Worm (Caenorhabditis elegans): ENCODE measurements around the gene F19C7.3.

Gene F19C7.3

DNA sequence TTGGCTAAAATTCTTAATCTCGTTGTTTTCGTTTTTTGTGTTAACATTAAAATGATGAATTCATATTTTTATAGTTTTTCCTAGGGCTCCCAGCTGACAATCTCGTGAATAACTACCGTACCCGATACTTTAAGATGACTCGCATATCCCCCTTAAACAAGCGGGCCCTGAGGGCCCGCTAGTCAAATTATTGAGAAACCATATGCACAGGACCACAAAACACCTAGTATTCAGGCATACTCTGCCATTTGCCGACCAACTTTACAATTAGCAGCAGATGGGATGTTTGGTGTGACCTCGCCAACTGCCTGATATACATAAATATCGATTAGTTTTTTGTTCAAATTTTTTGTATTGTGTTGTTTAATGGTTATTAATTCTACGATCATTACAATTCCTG, at the start of gene F19C7.3:
F19C7.3 (plus strand) TSS at position 301 of the 400 bp plus-strand sequence.
- TF ChIP-seq lin-35 (GFP tag; optimal IDR thresholded peaks at IDR 0.05) (no peak), ceh-40 (GFP tag; IDR thresholded peaks at IDR 0.05) (no peak), F55B11.4 (tag; optimal IDR thresholded peaks at IDR 0.05; ENCODE audit: borderline replicate concordance, insufficient read depth) (no peak), fkh-3 (tag; optimal IDR thresholded peaks at IDR 0.05) (no peak), ztf-25 (GFP tag; IDR thresholded peaks at IDR 0.05) (no peak), hmg-20 (GFP tag; IDR thresholded peaks at IDR 0.05) (no peak), rec-8 (tag; optimal IDR thresholded peaks at IDR 0.05) (no peak), athp-1 (tag; optimal IDR thresholded peaks at IDR 0.05) (no peak), Y56A3A.18 (GFP tag; IDR thresholded peaks at IDR 0.05) (no peak)

DNA sequence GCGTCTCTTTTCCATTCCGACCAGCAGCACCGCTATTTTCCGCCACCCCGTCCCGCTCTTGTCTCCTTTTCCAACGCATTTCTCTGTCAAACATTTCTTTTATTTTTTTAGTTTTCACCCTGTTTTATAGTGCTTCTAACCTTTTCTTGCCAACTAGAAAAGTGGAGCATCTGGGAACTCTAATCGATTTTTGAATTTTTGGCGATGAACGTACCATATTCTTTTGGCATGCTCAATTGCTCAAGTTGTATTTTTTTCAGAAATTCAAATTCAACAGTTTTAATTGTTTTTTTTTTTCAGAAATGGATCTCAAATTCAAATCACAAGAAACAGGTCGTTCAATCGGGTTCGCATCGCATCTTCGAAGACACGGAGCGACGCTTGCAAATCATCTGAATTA, 48.7 kb upstream of the F19C7.3 start, which contains the start of gene ZK185.1:
ZK185.1 (plus strand) TSS at position 301 of the 400 bp plus-strand sequence.
- TF ChIP-seq zfh-2 (GFP tag; conservative IDR thresholded peaks at IDR 0.05) (0 out of 2 replicates have a peak, but pooled peaks have one; percentile 12), mcd-1 (GFP tag; IDR thresholded peaks at IDR 0.05) (no peak)

DNA sequence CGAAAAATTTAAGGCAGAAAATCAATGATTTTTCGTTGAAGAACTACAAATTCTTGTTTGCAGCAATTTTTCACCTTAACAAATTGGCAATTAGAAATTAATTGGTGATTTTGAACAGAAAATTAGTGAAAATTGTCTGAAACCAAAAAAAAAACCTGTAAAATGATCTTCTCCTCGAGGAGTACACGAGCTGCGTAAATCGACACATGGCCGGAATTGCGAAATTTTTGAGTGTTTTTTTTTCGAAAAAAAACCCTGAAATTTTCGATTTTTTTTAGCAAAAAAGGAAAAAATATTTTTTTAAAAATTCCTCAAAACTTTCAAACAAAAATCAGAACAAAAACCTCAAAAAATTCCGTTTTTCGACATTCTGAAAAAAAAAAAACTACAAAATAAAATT, 45.4 kb upstream of the F19C7.3 start:
- TF ChIP-seq ceh-58 (GFP tag; IDR thresholded peaks at IDR 0.05) (no peak), cebp-1 (GFP tag; IDR thresholded peaks at IDR 0.05) (no peak), cebp-1 (tag; optimal IDR thresholded peaks at IDR 0.05) (peak; percentile 67)

DNA sequence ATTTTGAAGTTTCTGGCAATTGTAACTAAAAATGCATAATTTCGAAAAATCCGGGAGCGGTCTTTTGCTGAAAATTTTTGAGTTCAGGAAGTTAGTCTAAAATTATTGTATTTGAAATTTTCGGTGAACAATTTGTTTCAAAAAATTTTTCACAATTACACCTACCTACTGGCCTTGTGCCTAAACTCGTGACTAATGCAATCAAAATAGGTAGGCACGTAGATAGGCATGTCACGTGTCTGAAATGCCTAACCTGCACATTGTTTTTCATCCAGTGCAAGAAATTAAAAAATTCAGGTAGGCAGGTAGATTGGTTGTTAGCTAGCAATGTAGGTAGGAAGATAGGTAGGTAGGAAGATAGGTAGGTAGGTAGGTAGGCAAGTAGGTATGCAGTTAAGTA, 39.8 kb upstream of the F19C7.3 start:
- no peak for TF ChIP-seq B0035.1 (tag; optimal IDR thresholded peaks at IDR 0.05)
- TF ChIP-seq lir-1 (GFP tag; conservative IDR thresholded peaks at IDR 0.05), result no peak
- no peak for TF ChIP-seq C06A6.2 (GFP tag; conservative IDR thresholded peaks at IDR 0.05)
- no peak for TF ChIP-seq Y53F4B.3 (GFP tag; IDR thresholded peaks at IDR 0.05)
- TF ChIP-seq lag-1 (GFP tag; IDR thresholded peaks at IDR 0.05), result no peak
- TF ChIP-seq ztf-22 (GFP tag; optimal IDR thresholded peaks at IDR 0.05), result no peak
- no peak for TF ChIP-seq unc-62 (GFP tag; optimal IDR thresholded peaks at IDR 0.05)
- no peak for TF ChIP-seq snpc-1.1 (tag; optimal IDR thresholded peaks at IDR 0.05; ENCODE audit: insufficient read depth)
- TF ChIP-seq F39B2.1 (GFP tag; IDR thresholded peaks at IDR 0.05), result no peak
- no peak for TF ChIP-seq C17E4.6 (GFP tag; IDR thresholded peaks at IDR 0.05)
- TF ChIP-seq nhr-80 (tag; optimal IDR thresholded peaks at IDR 0.05), result no peak
- TF ChIP-seq repo-1 (tag; optimal IDR thresholded peaks at IDR 0.05), result no peak
- TF ChIP-seq sptf-2 (GFP tag; optimal IDR thresholded peaks at IDR 0.05), result no peak
- TF ChIP-seq somi-1 (GFP tag; optimal IDR thresholded peaks at IDR 0.05), result no peak

DNA sequence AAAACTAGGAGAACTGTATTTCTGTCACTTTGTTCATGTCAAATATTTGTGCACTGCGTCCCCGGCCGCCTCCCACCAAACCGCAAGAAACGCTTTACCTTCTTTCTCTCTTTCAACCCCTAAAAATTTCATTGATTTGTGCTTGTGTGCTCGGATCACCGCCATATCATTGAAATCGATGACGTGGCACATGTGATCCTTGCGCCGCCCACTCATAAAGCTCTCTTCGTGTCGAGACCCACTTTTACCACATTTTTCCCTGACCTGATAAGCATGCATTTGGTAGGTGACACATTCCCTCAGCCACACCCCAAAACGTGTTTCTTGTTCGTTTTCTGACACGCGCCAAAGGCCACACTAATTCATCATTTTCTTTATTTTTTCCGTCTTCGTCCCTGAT, 39.2 kb upstream of the F19C7.3 start:
- TF ChIP-seq cebp-1 (GFP tag; IDR thresholded peaks at IDR 0.05), result no peak
- peak; percentile 44 for TF ChIP-seq cebp-1 (tag; optimal IDR thresholded peaks at IDR 0.05)
- TF ChIP-seq nhr-90 (tag; optimal IDR thresholded peaks at IDR 0.05), result peak; percentile 26
- TF ChIP-seq nhr-80 (tag; optimal IDR thresholded peaks at IDR 0.05), result peak; percentile 93
- no peak for TF ChIP-seq Y79H2A.3 (GFP tag; conservative IDR thresholded peaks at IDR 0.05)
- no peak for TF ChIP-seq egl-18 (GFP tag; IDR thresholded peaks at IDR 0.05)
- TF ChIP-seq let-607 (tag; optimal IDR thresholded peaks at IDR 0.05), result peak; percentile 37 to 67
- peak; percentile 35; the same call in 1 of the 2 replicates for TF ChIP-seq B0336.3 (GFP tag; IDR thresholded peaks at IDR 0.05)
- peak; percentile 70 for TF ChIP-seq dox-1 (GFP tag; IDR thresholded peaks at IDR 0.05)

Data from whole organism, young adult.